Fruit fly (Drosophila melanogaster): ENCODE measurements around the gene Oseg2.
A peak's percentile ranks its signal among the peaks of the same experiment; 100 is the strongest.

Gene Oseg2

dm6 chr3L:2256422-2257172, 27.2 kb downstream of the Oseg2 start:
- TF ChIP-seq ss (GFP tag; optimal IDR thresholded peaks at IDR 0.05), result no peak
- no peak for TF ChIP-seq CG8119 (GFP tag; IDR thresholded peaks at IDR 0.05)
- TF ChIP-seq dac (GFP tag; optimal IDR thresholded peaks at IDR 0.05), result no peak
- TF ChIP-seq eg (GFP tag; IDR thresholded peaks at IDR 0.05), result no peak
- no peak for TF ChIP-seq Blimp-1 (GFP tag; optimal IDR thresholded peaks at IDR 0.05)
- TF ChIP-seq CG32006 (GFP tag; optimal IDR thresholded peaks at IDR 0.05), result peak; percentile 46
- TF ChIP-seq Hr39 (GFP tag; optimal IDR thresholded peaks at IDR 0.05), result no peak
- no peak for TF ChIP-seq CG6276 (GFP tag; optimal IDR thresholded peaks at IDR 0.05)
- 0 out of 3 replicates have a peak, but pooled peaks have one; percentile 6 for TF ChIP-seq CG6163 (GFP tag; IDR thresholded peaks at IDR 0.05)
- TF ChIP-seq fkh (GFP tag; optimal IDR thresholded peaks at IDR 0.05), result no peak
- no peak for TF ChIP-seq acj6 (GFP tag; optimal IDR thresholded peaks at IDR 0.05)
- TF ChIP-seq CG16779 (tag; optimal IDR thresholded peaks at IDR 0.05), result no peak
- peak; percentile 80 for TF ChIP-seq svp (GFP tag)
- no peak for TF ChIP-seq CG8632 (GFP tag; optimal IDR thresholded peaks at IDR 0.05)
- TF ChIP-seq net (GFP tag; optimal IDR thresholded peaks at IDR 0.05), result no peak
- TF ChIP-seq Eip93F (GFP tag; optimal IDR thresholded peaks at IDR 0.05), result no peak
- no peak for TF ChIP-seq Gug (GFP tag; IDR thresholded peaks at IDR 0.05)
- no peak for TF ChIP-seq salr (GFP tag; optimal IDR thresholded peaks at IDR 0.05)
- peak; percentile 64 for TF ChIP-seq Eip78C (GFP tag)

- TF ChIP-seq salr (GFP tag; optimal IDR thresholded peaks at IDR 0.05), result peak; percentile 97 to 98
- TF ChIP-seq Hr39 (GFP tag; optimal IDR thresholded peaks at IDR 0.05), result peak; percentile 99
- TF ChIP-seq CG34406 (GFP tag; optimal IDR thresholded peaks at IDR 0.05), result peak; percentile 98
- peak; percentile 99 for TF ChIP-seq CG10631 (GFP tag; optimal IDR thresholded peaks at IDR 0.05)
- TF ChIP-seq Blimp-1 (GFP tag; optimal IDR thresholded peaks at IDR 0.05), result peak; percentile 95
- TF ChIP-seq achi (GFP tag; optimal IDR thresholded peaks at IDR 0.05), result peak; percentile 98
- TF ChIP-seq vri (GFP tag; optimal IDR thresholded peaks at IDR 0.05), result peak; percentile 97
- peak; percentile 96 for TF ChIP-seq Ets96B (tag; optimal IDR thresholded peaks at IDR 0.05)
- TF ChIP-seq CG8632 (GFP tag; optimal IDR thresholded peaks at IDR 0.05), result peak; percentile 98
- peak; percentile 100 for TF ChIP-seq Eip78C (GFP tag)
- peak; percentile 98 for TF ChIP-seq Ets21C (GFP tag; optimal IDR thresholded peaks at IDR 0.05)
- peak; percentile 98 for TF ChIP-seq CG8319 (GFP tag; optimal IDR thresholded peaks at IDR 0.05)
- peak; percentile 99 for TF ChIP-seq pdm3 (GFP tag; optimal IDR thresholded peaks at IDR 0.05)
- TF ChIP-seq cyc (GFP tag; optimal IDR thresholded peaks at IDR 0.05), result peak; percentile 98
- TF ChIP-seq CG6792 (GFP tag; optimal IDR thresholded peaks at IDR 0.05), result peak; percentile 98
- TF ChIP-seq CG10669 (GFP tag; optimal IDR thresholded peaks at IDR 0.05), result peak; percentile 98
- TF ChIP-seq fkh (GFP tag; optimal IDR thresholded peaks at IDR 0.05), result peak; percentile 97
- peak; percentile 99 for TF ChIP-seq CG15336 (GFP tag; IDR thresholded peaks at IDR 0.05)
- TF ChIP-seq dac (GFP tag; optimal IDR thresholded peaks at IDR 0.05), result peak; percentile 98
- peak; percentile 99 for TF ChIP-seq CG11294 (GFP tag; IDR thresholded peaks at IDR 0.05)
- peak; percentile 98 for TF ChIP-seq CG1621 (tag; optimal IDR thresholded peaks at IDR 0.05)
- peak; percentile 99 for TF ChIP-seq net (GFP tag; optimal IDR thresholded peaks at IDR 0.05)
- peak; percentile 100 for TF ChIP-seq CG6808 (GFP tag; optimal IDR thresholded peaks at IDR 0.05)
- peak; percentile 99 for TF ChIP-seq Gug (GFP tag; IDR thresholded peaks at IDR 0.05)
- TF ChIP-seq Lpt (GFP tag; optimal IDR thresholded peaks at IDR 0.05), result peak; percentile 99
- TF ChIP-seq CG4318 (GFP tag; optimal IDR thresholded peaks at IDR 0.05), result peak; percentile 98
- TF ChIP-seq CG11762 (GFP tag; optimal IDR thresholded peaks at IDR 0.05; ENCODE audit: insufficient read depth), result peak; percentile 95
- TF ChIP-seq lz (GFP tag; optimal IDR thresholded peaks at IDR 0.05), result peak; percentile 99
- peak; percentile 99 for TF ChIP-seq CG31627 (GFP tag; optimal IDR thresholded peaks at IDR 0.05)
- peak; percentile 99 for TF ChIP-seq CG8119 (GFP tag; IDR thresholded peaks at IDR 0.05)
- TF ChIP-seq eg (GFP tag; IDR thresholded peaks at IDR 0.05), result peak; percentile 100
- peak; percentile 99 for TF ChIP-seq Sox102F (GFP tag; optimal IDR thresholded peaks at IDR 0.05)
- TF ChIP-seq CG16779 (tag; optimal IDR thresholded peaks at IDR 0.05), result peak; percentile 94
- TF ChIP-seq ss (GFP tag; optimal IDR thresholded peaks at IDR 0.05), result peak; percentile 95 to 99
- peak; percentile 95 for TF ChIP-seq CG6854 (GFP tag; optimal IDR thresholded peaks at IDR 0.05)
- peak; percentile 99 for TF ChIP-seq Eip75B (GFP tag; optimal IDR thresholded peaks at IDR 0.05)
- peak; percentile 100 for TF ChIP-seq svp (GFP tag)
- peak; percentile 98 for TF ChIP-seq fd59A (GFP tag; optimal IDR thresholded peaks at IDR 0.05)
- TF ChIP-seq CG9139 (GFP tag; optimal IDR thresholded peaks at IDR 0.05), result peak; percentile 97
- peak; percentile 99 for TF ChIP-seq esn (GFP tag; optimal IDR thresholded peaks at IDR 0.05)
- peak; percentile 98 for TF ChIP-seq Smox (GFP tag; optimal IDR thresholded peaks at IDR 0.05)
Measured at dm6 chr3L:2257412-2257862, 28.0 kb downstream of the Oseg2 start, which contains the start of the genes CG1275 and Elp5. Gene CG1275 (minus strand): TSS chr3L:2257423. Gene Elp5 (plus strand): TSS chr3L:2257456.

Measured in whole organism, prepupa.